Fruit fly (Drosophila melanogaster) whole organism, embryonic: Measurements from ENCODE around the gene Bgb.
A peak's percentile ranks its signal among the peaks of the same experiment; 100 is the strongest.

Experiments
- Atf3 ChIP-seq: fragments of 200-800 bp; sonication (Bioruptor generic); optimal IDR thresholded peaks from 3 replicates; lab custom pipeline; 2016; ENCODE audit warnings: missing biosample characterization, missing genetic modification characterization
- CG10209 ChIP-seq: fragments of 200-800 bp; sonication (Bioruptor generic); optimal IDR thresholded peaks from 3 replicates; lab custom pipeline; 2017; ENCODE audit warnings: missing biosample characterization, mild to moderate bottlenecking, missing genetic modification characterization, missing genetic modification reagents
- CG11560 ChIP-seq: fragments of 200-800 bp; sonication (Bioruptor generic); IDR thresholded peaks from 3 replicates; pipeline ENCODE4 v1.3.6; 2022; ENCODE audit warnings: missing biosample characterization, missing genetic modification characterization
- CG14965 ChIP-seq: fragments of 200-800 bp; sonication (Bioruptor generic); optimal IDR thresholded peaks from 2 replicates; lab custom pipeline; 2016; ENCODE audit warnings: missing biosample characterization, missing genetic modification characterization, borderline replicate concordance
- CG2120 ChIP-seq: fragments of 200-800 bp; sonication (Bioruptor generic); optimal IDR thresholded peaks from 3 replicates; lab custom pipeline; 2016; ENCODE audit warnings: missing biosample characterization, missing genetic modification characterization
- CG31224 ChIP-seq: fragments of 200-800 bp; sonication (Bioruptor generic); IDR thresholded peaks from 2 replicates; pipeline ENCODE4 v1.3.6; 2022; ENCODE audit warnings: missing biosample characterization, missing genetic modification characterization
- CG3407 ChIP-seq: fragments of 200-800 bp; sonication (Bioruptor generic); optimal IDR thresholded peaks from 2 replicates; lab custom pipeline; 2018; ENCODE audit warnings: missing biosample characterization, mild to moderate bottlenecking, missing genetic modification characterization
- CG34422 ChIP-seq: fragments of 200-800 bp; sonication (Bioruptor generic); IDR thresholded peaks from 3 replicates; pipeline ENCODE4 v1.3.6; 2022; ENCODE audit warnings: missing biosample characterization, missing genetic modification characterization
- CG3838 ChIP-seq: fragments of 200-800 bp; sonication (Bioruptor generic); optimal IDR thresholded peaks from 3 replicates; lab custom pipeline; 2016; ENCODE audit warnings: missing biosample characterization, missing genetic modification characterization
- CG3847 ChIP-seq: fragments of 200-800 bp; sonication (Bioruptor generic); IDR thresholded peaks from 2 replicates; pipeline ENCODE4 v1.3.6; 2022; ENCODE audit warnings: missing biosample characterization, missing genetic modification characterization
- CG4282 ChIP-seq: fragments of 200-800 bp; sonication (Bioruptor generic); optimal IDR thresholded peaks from 2 replicates; lab custom pipeline; 2016; ENCODE audit warnings: missing biosample characterization, missing genetic modification characterization
- CG4360 ChIP-seq: fragments of 200-800 bp; sonication (Bioruptor generic); IDR thresholded peaks from 2 replicates; pipeline ENCODE4 v1.3.6; 2022; ENCODE audit warnings: missing biosample characterization, missing genetic modification characterization
- CG7357 ChIP-seq: fragments of 200-800 bp; sonication (Bioruptor generic); IDR thresholded peaks from 3 replicates; pipeline ENCODE4 v1.3.6; 2022; ENCODE audit warnings: missing biosample characterization, missing genetic modification characterization
- CG7556 ChIP-seq: fragments of 200-800 bp; sonication (Bioruptor generic); optimal IDR thresholded peaks from 2 replicates; lab custom pipeline; 2017; ENCODE audit warnings: missing biosample characterization, mild to moderate bottlenecking, missing genetic modification characterization
- CG8478 ChIP-seq: fragments of >200 bp; optimal IDR thresholded peaks from 2 replicates; lab custom pipeline; 2018
- Camta ChIP-seq: fragments of 200-800 bp; sonication (Bioruptor generic); optimal IDR thresholded peaks from 2 replicates; lab custom pipeline; 2016; ENCODE audit warnings: missing biosample characterization, missing genetic modification characterization
- Dref ChIP-seq: fragments of 200-800 bp; sonication (Bioruptor generic); IDR thresholded peaks from 2 replicates; pipeline ENCODE4 v1.3.6; 2022; ENCODE audit warnings: missing biosample characterization, missing genetic modification characterization
- E2f1 ChIP-seq: fragments of 200-800 bp; sonication (Bioruptor generic); IDR thresholded peaks from 2 replicates; pipeline ENCODE4 v1.3.6; 2022; ENCODE audit warnings: missing biosample characterization, missing genetic modification characterization
- Elba2 ChIP-seq: fragments of 200-800 bp; sonication (Bioruptor generic); optimal IDR thresholded peaks from 3 replicates; lab custom pipeline; 2016; ENCODE audit warnings: missing biosample characterization, missing genetic modification characterization
- Fer3 ChIP-seq: fragments of 200-800 bp; sonication (Bioruptor generic); optimal IDR thresholded peaks from 2 replicates; lab custom pipeline; 2018; ENCODE audit warnings: missing biosample characterization, mild to moderate bottlenecking, missing genetic modification characterization, moderate library complexity
- H2.0 ChIP-seq: fragments of 200-800 bp; sonication (Bioruptor generic); IDR thresholded peaks from 2 replicates; pipeline ENCODE4 v1.3.6; 2022; ENCODE audit warnings: missing biosample characterization, missing genetic modification characterization
- HmgD ChIP-seq: fragments of 200-800 bp; sonication (Bioruptor generic); optimal IDR thresholded peaks from 3 replicates; lab custom pipeline; 2016; ENCODE audit warnings: missing biosample characterization, missing genetic modification characterization
- Med ChIP-seq: fragments of 200-800 bp; sonication (Bioruptor generic); peaks from one replicate; lab custom pipeline; 2016; ENCODE audit warnings: missing biosample characterization, missing genetic modification characterization, mild to moderate bottlenecking, inconsistent platforms, moderate library complexity
- Poxn ChIP-seq: fragments of 200-800 bp; sonication (Bioruptor generic); IDR thresholded peaks from 2 replicates; pipeline ENCODE4 v1.3.6; 2022; ENCODE audit warnings: missing biosample characterization, missing genetic modification characterization
- Rx ChIP-seq: fragments of 200-800 bp; sonication (Bioruptor generic); IDR thresholded peaks from 2 replicates; pipeline ENCODE4 v1.3.6; 2022; ENCODE audit warnings: missing biosample characterization, missing genetic modification characterization
- Sry-β ChIP-seq: fragments of 200-800 bp; sonication (Bioruptor generic); optimal IDR thresholded peaks from 2 replicates; lab custom pipeline; 2018; ENCODE audit warnings: missing biosample characterization, mild to moderate bottlenecking, missing genetic modification characterization, moderate library complexity
- Trl ChIP-seq, 3 experiments: fragments of >200 bp in 2 of 3; fragments of 200-800 bp in 1 of 3; sonication (Bioruptor generic) in 1 of 3; optimal IDR thresholded peaks; 2 replicates in 1 of 3; 3 replicates in 2 of 3; lab custom pipeline; 2016 to 2017; ENCODE audit warnings: missing biosample characterization in 1 of 3, missing genetic modification characterization in 1 of 3
- Xrp1 ChIP-seq: fragments of 200-800 bp; sonication (Bioruptor generic); IDR thresholded peaks from 2 replicates; pipeline ENCODE4 v1.3.6; 2022; ENCODE audit warnings: missing biosample characterization, missing genetic modification characterization
- ash1 ChIP-seq: fragments of 200-800 bp; sonication (Bioruptor generic); optimal IDR thresholded peaks from 2 replicates; lab custom pipeline; 2018; ENCODE audit warnings: missing biosample characterization, mild to moderate bottlenecking, missing genetic modification characterization
- bowl ChIP-seq: fragments of 200-800 bp; sonication (Bioruptor generic); IDR thresholded peaks from 2 replicates; pipeline ENCODE4 v1.3.6; 2022; ENCODE audit warnings: missing biosample characterization, missing genetic modification characterization
- btn ChIP-seq: fragments of 200-800 bp; sonication (Bioruptor generic); optimal IDR thresholded peaks from 2 replicates; lab custom pipeline; 2016; ENCODE audit warnings: missing biosample characterization, missing genetic modification characterization
- cg ChIP-seq: fragments of 200-800 bp; sonication (Bioruptor generic); optimal IDR thresholded peaks from 3 replicates; lab custom pipeline; 2019; ENCODE audit warnings: missing biosample characterization, mild to moderate bottlenecking, missing genetic modification characterization, moderate library complexity
- corto ChIP-seq: fragments of 200-800 bp; sonication (Bioruptor generic); optimal IDR thresholded peaks from 2 replicates; lab custom pipeline; 2016; ENCODE audit warnings: missing biosample characterization, mild to moderate bottlenecking, missing genetic modification characterization, moderate library complexity
- crp ChIP-seq, 2 experiments: fragments of 200-800 bp; sonication (Bioruptor generic); optimal IDR thresholded peaks; 2 replicates in 1 of 2; 3 replicates in 1 of 2; lab custom pipeline; 2017; ENCODE audit warnings: missing biosample characterization in 2 of 2, missing genetic modification characterization in 2 of 2, mild to moderate bottlenecking in 1 of 2, moderate library complexity in 1 of 2
- da ChIP-seq: fragments of 200-800 bp; sonication (Bioruptor generic); optimal IDR thresholded peaks from 2 replicates; lab custom pipeline; 2016; ENCODE audit warnings: missing biosample characterization, missing genetic modification characterization
- dm ChIP-seq: fragments of 200-800 bp; sonication (Bioruptor generic); optimal IDR thresholded peaks from 3 replicates; lab custom pipeline; 2016; ENCODE audit warnings: missing biosample characterization, missing genetic modification characterization
- eyg ChIP-seq: fragments of 200-800 bp; sonication (Bioruptor generic); optimal IDR thresholded peaks from 3 replicates; lab custom pipeline; 2016; ENCODE audit warnings: missing biosample characterization, missing genetic modification characterization
- gro ChIP-seq: fragments of 200-800 bp; sonication (Bioruptor generic); optimal IDR thresholded peaks from 2 replicates; lab custom pipeline; 2016; ENCODE audit warnings: missing biosample characterization, missing genetic modification characterization
- lilli ChIP-seq: fragments of 200-800 bp; sonication (Bioruptor generic); optimal IDR thresholded peaks from 3 replicates; lab custom pipeline; 2016; ENCODE audit warnings: missing biosample characterization, missing genetic modification characterization
- lmd ChIP-seq: fragments of 200-800 bp; sonication (Bioruptor generic); IDR thresholded peaks from 2 replicates; pipeline ENCODE4 v1.3.6; 2022; ENCODE audit warnings: missing biosample characterization, missing genetic modification characterization
- mam ChIP-seq: fragments of 200-800 bp; sonication (Bioruptor generic); optimal IDR thresholded peaks from 3 replicates; lab custom pipeline; 2016; ENCODE audit warnings: missing biosample characterization, missing genetic modification characterization
- nerfin-2 ChIP-seq: fragments of 200-800 bp; sonication (Bioruptor generic); IDR thresholded peaks from 2 replicates; pipeline ENCODE4 v1.3.6; 2022; ENCODE audit warnings: missing biosample characterization, missing genetic modification characterization; ENCODE audit not compliant: partially characterized antibody
- pros ChIP-seq: fragments of 200-800 bp; sonication (Bioruptor generic); optimal IDR thresholded peaks from 3 replicates; lab custom pipeline; 2019; ENCODE audit warnings: missing biosample characterization, mild to moderate bottlenecking, missing genetic modification characterization, moderate library complexity
- rib ChIP-seq: fragments of 200-800 bp; sonication (Bioruptor generic); IDR thresholded peaks from 2 replicates; pipeline ENCODE4 v1.3.6; 2022; ENCODE audit warnings: missing biosample characterization, missing genetic modification characterization
- sc ChIP-seq, 3 experiments: fragments of >200 bp in 2 of 3; fragments of 200-800 bp in 1 of 3; sonication (Bioruptor generic) in 1 of 3; optimal IDR thresholded peaks; 2 replicates in 2 of 3; 3 replicates in 1 of 3; lab custom pipeline; 2017; ENCODE audit warnings: mild to moderate bottlenecking in 1 of 3, missing biosample characterization in 1 of 3, missing genetic modification characterization in 1 of 3, missing genetic modification reagents in 1 of 3
- scrt ChIP-seq: fragments of 200-800 bp; sonication (Bioruptor generic); optimal IDR thresholded peaks from 2 replicates; lab custom pipeline; 2018; ENCODE audit warnings: missing biosample characterization, mild to moderate bottlenecking, missing genetic modification characterization, moderate library complexity
- stc ChIP-seq: fragments of 200-800 bp; sonication (Bioruptor generic); IDR thresholded peaks from 2 replicates; pipeline ENCODE4 v1.3.6; 2022; ENCODE audit warnings: missing biosample characterization, missing genetic modification characterization
- tio ChIP-seq: fragments of 200-800 bp; sonication (Bioruptor generic); optimal IDR thresholded peaks from 2 replicates; lab custom pipeline; 2017; ENCODE audit warnings: missing biosample characterization, missing genetic modification characterization, inconsistent platforms
- ttk ChIP-seq: fragments of 200-800 bp; sonication (Bioruptor generic); IDR thresholded peaks from 2 replicates; pipeline ENCODE4 v2.1.2; 2022; ENCODE audit warnings: missing biosample characterization, missing genetic modification characterization
- unc-4 ChIP-seq: fragments of 200-800 bp; sonication (Bioruptor generic); IDR thresholded peaks from 2 replicates; pipeline ENCODE4 v1.3.6; 2022; ENCODE audit warnings: missing biosample characterization, missing genetic modification characterization; ENCODE audit not compliant: partially characterized antibody
- wor ChIP-seq: fragments of 200-800 bp; sonication (Bioruptor generic); IDR thresholded peaks from 2 replicates; pipeline ENCODE4 v1.3.6; 2022; ENCODE audit warnings: missing biosample characterization, missing genetic modification characterization

Gene Bgb

DNA sequence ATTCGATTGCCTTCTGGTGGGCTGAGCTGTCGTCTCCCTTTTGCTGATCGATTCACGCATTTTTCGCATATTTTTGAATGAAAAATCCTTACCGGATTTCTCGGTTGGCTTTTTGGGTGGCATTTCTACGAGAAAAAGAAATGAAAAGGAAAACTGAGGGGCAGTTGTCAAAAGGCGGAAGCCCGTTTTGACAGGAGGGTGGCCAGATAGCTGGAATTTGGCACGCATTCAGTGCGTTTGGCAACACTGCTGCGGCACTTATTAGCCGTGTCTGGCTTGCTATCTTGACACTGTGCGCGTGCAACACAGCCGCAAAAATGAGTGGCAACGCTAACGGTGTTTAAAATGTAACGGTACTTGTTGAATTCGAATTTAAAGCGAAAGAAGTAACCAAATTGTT is 29.0 kb downstream of the Bgb start, which contains the start of gene RpL23A (continued):
- peak; percentile 91 for TF ChIP-seq lmd (GFP tag; lab: Robert Waterston, UW)
- peak; percentile 93 for TF ChIP-seq CG3407 (GFP tag; lab: Kevin White, UChicago)
- TF ChIP-seq dm (GFP tag; lab: Kevin White, UChicago), result peak; percentile 99
- peak; percentile 78 for TF ChIP-seq Xrp1
- TF ChIP-seq CG10209 (GFP tag; lab: Kevin White, UChicago), result peak; percentile 97
- TF ChIP-seq sc (optimal IDR thresholded peaks at IDR 0.05; lab: Kevin White, UChicago), result no peak
- TF ChIP-seq sc (GFP tag; optimal IDR thresholded peaks at IDR 0.05; lab: Kevin White, UChicago), result peak; percentile 87
- TF ChIP-seq Elba2 (GFP tag; lab: Kevin White, UChicago), result peak; percentile 72
- peak; percentile 95 for TF ChIP-seq da
- TF ChIP-seq CG4360, result peak; percentile 48
- peak; percentile 89 for TF ChIP-seq E2f1
- TF ChIP-seq CG2120 (GFP tag; lab: Kevin White, UChicago), result peak; percentile 91
- TF ChIP-seq CG34422 (GFP tag; lab: Robert Waterston, UW), result peak; percentile 93
- TF ChIP-seq btn (GFP tag; lab: Kevin White, UChicago), result peak; percentile 92
- peak; percentile 95 for TF ChIP-seq CG4282 (GFP tag; lab: Kevin White, UChicago)
- no peak for TF ChIP-seq corto
- TF ChIP-seq ttk, result peak; percentile 94
- TF ChIP-seq CG3847 (GFP tag; lab: Robert Waterston, UW), result peak; percentile 99
- TF ChIP-seq eyg, result peak; percentile 96
- TF ChIP-seq mam, result peak; percentile 97
- TF ChIP-seq tio (GFP tag; lab: Kevin White, UChicago), result no peak
- peak; percentile 66 for TF ChIP-seq CG7357 (GFP tag; lab: Robert Waterston, UW)
- TF ChIP-seq ash1 (GFP tag; lab: Kevin White, UChicago), result peak; percentile 98
- TF ChIP-seq gro (GFP tag; lab: Kevin White, UChicago), result peak; percentile 97
- peak; percentile 100 for TF ChIP-seq Med (GFP tag; lab: Kevin White, UChicago)
- TF ChIP-seq H2.0 (GFP tag; lab: Robert Waterston, UW), result peak; percentile 92
- peak; percentile 54 for TF ChIP-seq CG8478 (lab: Kevin White, UChicago)
- peak; percentile 95 for TF ChIP-seq Atf3
- TF ChIP-seq cg (GFP tag; lab: Kevin White, UChicago), result no peak
- TF ChIP-seq Fer3 (tag; lab: Kevin White, UChicago), result peak; percentile 94
- TF ChIP-seq Trl (optimal IDR thresholded peaks at IDR 0.05; lab: Kevin White, UChicago), result peak in 1 of 2 experiments; percentile 18
- TF ChIP-seq Trl (GFP tag; optimal IDR thresholded peaks at IDR 0.05; lab: Kevin White, UChicago), result peak; percentile 99
- peak; percentile 94 for TF ChIP-seq lilli (GFP tag; lab: Kevin White, UChicago)
- peak; percentile 91 for TF ChIP-seq stc (GFP tag; lab: Robert Waterston, UW)
- peak; percentile 48 for TF ChIP-seq unc-4 (GFP tag; lab: Robert Waterston, UW)
- TF ChIP-seq nerfin-2, result peak; percentile 37; the same call in 1 of the 2 replicates
- TF ChIP-seq Poxn (GFP tag; lab: Robert Waterston, UW), result peak; percentile 63
- TF ChIP-seq CG31224 (GFP tag; lab: Robert Waterston, UW), result peak; percentile 88
- peak; percentile 84 for TF ChIP-seq CG3838 (GFP tag; lab: Kevin White, UChicago)
- peak; percentile 43; the same call in 1 of the 2 replicates for TF ChIP-seq bowl (GFP tag; lab: Robert Waterston, UW)
- peak; percentile 87 for TF ChIP-seq CG7556 (GFP tag; lab: Kevin White, UChicago)
- peak; percentile 52 for TF ChIP-seq Sry-β (GFP tag; lab: Kevin White, UChicago)
- TF ChIP-seq HmgD (GFP tag; lab: Kevin White, UChicago), result peak; percentile 99
- peak; percentile 88 for TF ChIP-seq CG11560 (tag; lab: Robert Waterston, UW)
- peak; percentile 23 for TF ChIP-seq pros (GFP tag; lab: Kevin White, UChicago)
- TF ChIP-seq crp (GFP tag; optimal IDR thresholded peaks at IDR 0.05; lab: Kevin White, UChicago), result peak in 1 of 2 experiments; percentile 73
- TF ChIP-seq CG14965 (GFP tag; lab: Kevin White, UChicago), result peak; percentile 88
- TF ChIP-seq scrt (GFP tag; lab: Kevin White, UChicago), result peak; percentile 92
- TF ChIP-seq Rx, result peak; percentile 94
- TF ChIP-seq Dref (GFP tag; lab: Robert Waterston, UW), result peak; percentile 56
- TF ChIP-seq wor (GFP tag; lab: Robert Waterston, UW), result peak; percentile 64
- peak; percentile 97 for TF ChIP-seq Camta (GFP tag; lab: Kevin White, UChicago)
- TF ChIP-seq rib, result peak; percentile 93
